Worm (Caenorhabditis elegans) whole organism, L1 larva: ENCODE results near the gene C43H6.12.

Experiments used
- ceh-82 ChIP-seq, 3 experiments: fragments of 150-350 bp in 1 of 3; sonication (generic microtip) in 2 of 3; optimal IDR thresholded peaks; 2 replicates each; lab custom pipeline; 2014 to 2017; ENCODE audit warnings: missing biosample characterization in 3 of 3, missing genetic modification characterization in 3 of 3
- dpl-1 ChIP-seq, 3 experiments: fragments of 150-350 bp in 2 of 3; sonication (generic microtip) in 1 of 3; optimal IDR thresholded peaks; 2 replicates each; lab custom pipeline; 2014 to 2017; ENCODE audit warnings: missing biosample characterization in 3 of 3, missing genetic modification characterization in 3 of 3, missing genetic modification reagents in 3 of 3
- fos-1 ChIP-seq: fragments of 150-350 bp; optimal IDR thresholded peaks from 2 replicates; lab custom pipeline; 2014; ENCODE audit warnings: missing biosample characterization, missing genetic modification characterization
- mab-9 ChIP-seq: fragments of 200-800 bp; sonication (Bioruptor generic); IDR thresholded peaks from 2 replicates; pipeline ENCODE4 v1.3.6; 2022; ENCODE audit warnings: missing genetic modification reagents, missing genetic modification characterization, missing compliant biosample characterization
- nhr-71 ChIP-seq: sonication (generic microtip); optimal IDR thresholded peaks from 2 replicates; lab custom pipeline; 2016; ENCODE audit warnings: mild to moderate bottlenecking, missing genetic modification characterization, moderate library complexity, missing compliant biosample characterization
- pqm-1 ChIP-seq: sonication (generic microtip); optimal IDR thresholded peaks from 3 replicates; lab custom pipeline; 2017; ENCODE audit warnings: missing biosample characterization, missing genetic modification characterization
- sup-37 ChIP-seq: fragments of 200-800 bp; sonication (Bioruptor generic); optimal IDR thresholded peaks from 2 replicates; lab custom pipeline; 2018; ENCODE audit warnings: mild to moderate bottlenecking, missing genetic modification characterization, missing compliant biosample characterization

ce11 chrX:2443304-2443703 lies 33.9 kb downstream of the C43H6.12 start, which contains the start of gene T07D1.3:
- TF ChIP-seq nhr-71 (no peak), fos-1 (tag; lab: Kevin White, UChicago) (no peak), pqm-1 (no peak), dpl-1 (GFP tag; optimal IDR thresholded peaks at IDR 0.05; lab: Kevin White, UChicago) (no peak), sup-37 (GFP tag; lab: Kevin White, UChicago) (no peak), mab-9 (GFP tag; lab: Robert Waterston, UW) (no peak), ceh-82 (tag; optimal IDR thresholded peaks at IDR 0.05; lab: Kevin White, UChicago) (no peak)
